Fruit fly (Drosophila melanogaster) whole organism, embryonic: Measurements from ENCODE around the gene ss.
A peak's percentile ranks its signal among the peaks of the same experiment; 100 is the strongest.

ENCODE experiments used
- ATbp ChIP-seq: fragments of 200-800 bp; sonication (Bioruptor generic); optimal IDR thresholded peaks from 2 replicates; lab custom pipeline; 2017; ENCODE audit warnings: missing biosample characterization, mild to moderate bottlenecking, missing genetic modification characterization, missing genetic modification reagents
- Bdp1 ChIP-seq: fragments of 200-800 bp; sonication (Bioruptor generic); optimal IDR thresholded peaks from 3 replicates; lab custom pipeline; 2016; ENCODE audit warnings: missing biosample characterization, missing genetic modification characterization
- Bgb ChIP-seq: fragments of 200-800 bp; sonication (Bioruptor generic); IDR thresholded peaks from 2 replicates; pipeline ENCODE4 v1.3.6; 2022; ENCODE audit warnings: missing biosample characterization, missing genetic modification characterization; ENCODE audit not compliant: partially characterized antibody
- C15 ChIP-seq: fragments of 200-800 bp; sonication (Bioruptor generic); IDR thresholded peaks from 3 replicates; pipeline ENCODE4 v1.3.6; 2022; ENCODE audit warnings: missing biosample characterization, missing genetic modification characterization
- CG10321 ChIP-seq: fragments of 200-800 bp; sonication (Bioruptor generic); IDR thresholded peaks from 2 replicates; pipeline ENCODE4 v1.3.6; 2022; ENCODE audit warnings: missing biosample characterization, missing genetic modification characterization
- CG10543 ChIP-seq: fragments of 200-800 bp; sonication (Bioruptor generic); optimal IDR thresholded peaks from 3 replicates; lab custom pipeline; 2017; ENCODE audit warnings: missing biosample characterization, mild to moderate bottlenecking, missing genetic modification characterization, moderate library complexity
- CG10654 ChIP-seq: fragments of 200-800 bp; sonication (Bioruptor generic); optimal IDR thresholded peaks from 2 replicates; lab custom pipeline; 2016; ENCODE audit warnings: missing biosample characterization, missing genetic modification characterization
- CG13296 ChIP-seq: fragments of 200-800 bp; sonication (Bioruptor generic); optimal IDR thresholded peaks from 3 replicates; lab custom pipeline; 2018; ENCODE audit warnings: missing biosample characterization, mild to moderate bottlenecking, missing genetic modification characterization
- CG1832 ChIP-seq: fragments of 200-800 bp; sonication (Bioruptor generic); optimal IDR thresholded peaks from 2 replicates; lab custom pipeline; 2017; ENCODE audit warnings: missing biosample characterization, mild to moderate bottlenecking, missing genetic modification characterization, inconsistent platforms
- CG2889 ChIP-seq: fragments of 200-800 bp; sonication (Bioruptor generic); IDR thresholded peaks from 3 replicates; pipeline ENCODE4 v1.3.6; 2022; ENCODE audit warnings: missing biosample characterization, missing genetic modification characterization
- CG3847 ChIP-seq: fragments of 200-800 bp; sonication (Bioruptor generic); IDR thresholded peaks from 2 replicates; pipeline ENCODE4 v1.3.6; 2022; ENCODE audit warnings: missing biosample characterization, missing genetic modification characterization
- CG42726 ChIP-seq: fragments of 200-800 bp; sonication (Bioruptor generic); IDR thresholded peaks from 2 replicates; pipeline ENCODE4 v1.3.6; 2022; ENCODE audit warnings: missing biosample characterization, missing genetic modification characterization; ENCODE audit not compliant: partially characterized antibody
- CG6765 ChIP-seq: fragments of 200-800 bp; sonication (Bioruptor generic); optimal IDR thresholded peaks from 3 replicates; lab custom pipeline; 2017; ENCODE audit warnings: missing biosample characterization, mild to moderate bottlenecking, missing genetic modification characterization
- CG9797 ChIP-seq: fragments of 200-800 bp; sonication (Bioruptor generic); optimal IDR thresholded peaks from 3 replicates; lab custom pipeline; 2018; ENCODE audit warnings: missing biosample characterization, mild to moderate bottlenecking, missing genetic modification characterization
- Dfd ChIP-seq, 2 experiments: fragments of >200 bp; optimal IDR thresholded peaks; 2 replicates each; lab custom pipeline; 2017; ENCODE audit warnings: missing biosample characterization in 2 of 2, missing genetic modification characterization in 2 of 2
- Ets65A ChIP-seq: fragments of 200-800 bp; sonication (Bioruptor generic); peaks from one replicate; lab custom pipeline; 2016; ENCODE audit warnings: missing biosample characterization, missing genetic modification characterization
- HmgZ ChIP-seq: fragments of 200-800 bp; sonication (Bioruptor generic); optimal IDR thresholded peaks from 2 replicates; lab custom pipeline; 2018; ENCODE audit warnings: missing biosample characterization, mild to moderate bottlenecking, missing genetic modification characterization
- Mrtf ChIP-seq: fragments of 200-800 bp; sonication (Bioruptor generic); IDR thresholded peaks from 3 replicates; pipeline ENCODE4 v1.3.6; 2022; ENCODE audit warnings: missing biosample characterization, missing genetic modification characterization
- Nf-YB ChIP-seq: fragments of 200-800 bp; sonication (Bioruptor generic); optimal IDR thresholded peaks from 3 replicates; lab custom pipeline; 2019; ENCODE audit warnings: missing biosample characterization, mild to moderate bottlenecking, missing genetic modification characterization, moderate library complexity
- Nf-YC ChIP-seq: fragments of 200-800 bp; optimal IDR thresholded peaks from 3 replicates; lab custom pipeline; 2019; ENCODE audit warnings: missing biosample characterization, mild to moderate bottlenecking, missing genetic modification characterization, moderate library complexity
- Opbp ChIP-seq: fragments of 200-800 bp; sonication (Bioruptor generic); IDR thresholded peaks from 3 replicates; pipeline ENCODE4 v1.3.6; 2022; ENCODE audit warnings: missing biosample characterization, missing genetic modification characterization; ENCODE audit not compliant: partially characterized antibody
- Optix ChIP-seq: fragments of 200-800 bp; sonication (Bioruptor generic); IDR thresholded peaks from 3 replicates; pipeline ENCODE4 v1.3.6; 2022; ENCODE audit warnings: missing biosample characterization, missing genetic modification characterization
- Sry-δ ChIP-seq: fragments of 200-800 bp; sonication (Bioruptor generic); optimal IDR thresholded peaks from 2 replicates; lab custom pipeline; 2016; ENCODE audit warnings: missing biosample characterization, missing genetic modification characterization
- ato ChIP-seq: fragments of 200-800 bp; sonication (Bioruptor generic); IDR thresholded peaks from 2 replicates; pipeline ENCODE4 v1.3.6; 2022; ENCODE audit warnings: missing biosample characterization, missing genetic modification characterization; ENCODE audit not compliant: partially characterized antibody
- bbx ChIP-seq: fragments of 200-800 bp; sonication (Bioruptor generic); IDR thresholded peaks from 2 replicates; pipeline ENCODE4 v1.3.6; 2022; ENCODE audit warnings: missing biosample characterization, missing genetic modification characterization; ENCODE audit not compliant: partially characterized antibody
- btn ChIP-seq: fragments of 200-800 bp; sonication (Bioruptor generic); optimal IDR thresholded peaks from 2 replicates; lab custom pipeline; 2016; ENCODE audit warnings: missing biosample characterization, missing genetic modification characterization
- cg ChIP-seq: fragments of 200-800 bp; sonication (Bioruptor generic); optimal IDR thresholded peaks from 3 replicates; lab custom pipeline; 2019; ENCODE audit warnings: missing biosample characterization, mild to moderate bottlenecking, missing genetic modification characterization, moderate library complexity
- chinmo ChIP-seq: fragments of 200-800 bp; sonication (Bioruptor generic); IDR thresholded peaks from 4 replicates; pipeline ENCODE4 v1.3.6; 2022; ENCODE audit warnings: missing biosample characterization, missing genetic modification characterization; ENCODE audit not compliant: partially characterized antibody
- en ChIP-seq: fragments of 200-800 bp; sonication (Bioruptor generic); optimal IDR thresholded peaks from 2 replicates; lab custom pipeline; 2016; ENCODE audit warnings: missing biosample characterization, missing genetic modification characterization
- fu2 ChIP-seq: fragments of 200-800 bp; sonication (Bioruptor generic); optimal IDR thresholded peaks from 2 replicates; lab custom pipeline; 2016; ENCODE audit warnings: missing biosample characterization, missing genetic modification characterization
- grau ChIP-seq: fragments of 200-800 bp; optimal IDR thresholded peaks from 3 replicates; lab custom pipeline; 2019; ENCODE audit warnings: missing biosample characterization, mild to moderate bottlenecking, missing genetic modification characterization, moderate library complexity
- gsb ChIP-seq: fragments of 200-800 bp; sonication (Bioruptor generic); IDR thresholded peaks from 2 replicates; pipeline ENCODE4 v1.3.6; 2022; ENCODE audit warnings: missing biosample characterization, missing genetic modification characterization
- knrl ChIP-seq: fragments of 200-800 bp; sonication (Bioruptor generic); IDR thresholded peaks from 3 replicates; pipeline ENCODE4 v1.3.6; 2022; ENCODE audit warnings: missing biosample characterization, missing genetic modification characterization; ENCODE audit not compliant: partially characterized antibody
- pb ChIP-seq: fragments of 200-800 bp; sonication (Bioruptor generic); optimal IDR thresholded peaks from 3 replicates; lab custom pipeline; 2016; ENCODE audit warnings: missing biosample characterization, missing genetic modification characterization
- pfk ChIP-seq: fragments of 200-800 bp; sonication (Bioruptor generic); optimal IDR thresholded peaks from 2 replicates; lab custom pipeline; 2018; ENCODE audit warnings: missing biosample characterization, mild to moderate bottlenecking, missing genetic modification characterization, moderate library complexity
- phol ChIP-seq: fragments of 200-800 bp; sonication (Bioruptor generic); optimal IDR thresholded peaks from 3 replicates; lab custom pipeline; 2018; ENCODE audit warnings: missing biosample characterization, mild to moderate bottlenecking, missing genetic modification characterization, moderate library complexity
- seq ChIP-seq: fragments of 200-800 bp; sonication (Bioruptor generic); IDR thresholded peaks from 2 replicates; pipeline ENCODE4 v1.3.6; 2022; ENCODE audit warnings: missing biosample characterization, missing genetic modification characterization
- tna ChIP-seq: fragments of 200-800 bp; sonication (Bioruptor generic); IDR thresholded peaks from 2 replicates; pipeline ENCODE4 v1.3.6; 2022; ENCODE audit warnings: missing biosample characterization, missing genetic modification characterization; ENCODE audit not compliant: partially characterized antibody
- ttk ChIP-seq: fragments of 200-800 bp; sonication (Bioruptor generic); IDR thresholded peaks from 2 replicates; pipeline ENCODE4 v2.1.2; 2022; ENCODE audit warnings: missing biosample characterization, missing genetic modification characterization
- z ChIP-seq: fragments of 200-800 bp; sonication (Bioruptor generic); IDR thresholded peaks from 3 replicates; pipeline ENCODE4 v1.3.6; 2022; ENCODE audit warnings: missing biosample characterization, missing genetic modification characterization

Gene ss

DNA sequence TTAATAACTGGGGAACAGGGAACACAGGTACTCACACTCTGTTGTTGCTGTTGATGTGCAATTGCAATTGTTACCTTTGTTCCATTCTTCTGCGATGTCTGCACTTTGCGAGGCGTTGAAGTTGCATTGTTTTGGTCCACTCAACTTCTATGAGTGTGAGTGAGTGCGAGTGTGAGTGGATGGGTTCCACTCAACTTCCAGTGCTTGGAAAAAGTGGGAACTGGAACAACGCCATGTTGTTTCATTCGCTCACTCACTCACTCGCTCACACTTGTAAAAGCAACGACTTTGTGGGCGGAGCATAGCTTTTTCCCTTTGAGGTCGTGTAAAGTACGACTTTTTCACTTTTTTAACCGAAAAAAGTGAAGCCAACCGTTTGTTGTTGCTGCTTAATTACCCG lies 10.2 kb upstream of the ss start:
- peak; percentile 93 for TF ChIP-seq Nf-YB (GFP tag; lab: Kevin White, UChicago)
- TF ChIP-seq cg (GFP tag; lab: Kevin White, UChicago), result peak; percentile 47
- TF ChIP-seq Sry-δ, result no peak
- TF ChIP-seq gsb (GFP tag; lab: Robert Waterston, UW), result no peak
- TF ChIP-seq pfk (GFP tag; lab: Kevin White, UChicago), result peak; percentile 93
- TF ChIP-seq z, result peak; percentile 99
- no peak for TF ChIP-seq tna (GFP tag; lab: Robert Waterston, UW)
- TF ChIP-seq knrl (GFP tag; lab: Robert Waterston, UW), result no peak
- peak; percentile 42 for TF ChIP-seq phol (tag; lab: Kevin White, UChicago)
- TF ChIP-seq ttk, result no peak
- TF ChIP-seq Nf-YC (tag; lab: Kevin White, UChicago), result peak; percentile 92
- 0 out of 2 replicates have a peak, but pooled peaks have one; percentile 21 for TF ChIP-seq Bgb (GFP tag; lab: Robert Waterston, UW)
- TF ChIP-seq chinmo (GFP tag; lab: Robert Waterston, UW), result 0 out of 4 replicates have a peak, but pooled peaks have one; percentile 38
- no peak for TF ChIP-seq HmgZ
- no peak for TF ChIP-seq CG2889 (GFP tag; lab: Robert Waterston, UW)
- TF ChIP-seq CG10321, result peak; percentile 79
- no peak for TF ChIP-seq Dfd (GFP tag; optimal IDR thresholded peaks at IDR 0.05; lab: Kevin White, UChicago)
- peak; percentile 51; the same call in 1 of the 3 replicates for TF ChIP-seq Opbp
- peak; percentile 46; the same call in 1 of the 2 replicates for TF ChIP-seq bbx (GFP tag; lab: Robert Waterston, UW)
- peak; percentile 43 for TF ChIP-seq CG1832 (GFP tag; lab: Kevin White, UChicago)
- no peak for TF ChIP-seq Bdp1 (GFP tag; lab: Kevin White, UChicago)

DNA sequence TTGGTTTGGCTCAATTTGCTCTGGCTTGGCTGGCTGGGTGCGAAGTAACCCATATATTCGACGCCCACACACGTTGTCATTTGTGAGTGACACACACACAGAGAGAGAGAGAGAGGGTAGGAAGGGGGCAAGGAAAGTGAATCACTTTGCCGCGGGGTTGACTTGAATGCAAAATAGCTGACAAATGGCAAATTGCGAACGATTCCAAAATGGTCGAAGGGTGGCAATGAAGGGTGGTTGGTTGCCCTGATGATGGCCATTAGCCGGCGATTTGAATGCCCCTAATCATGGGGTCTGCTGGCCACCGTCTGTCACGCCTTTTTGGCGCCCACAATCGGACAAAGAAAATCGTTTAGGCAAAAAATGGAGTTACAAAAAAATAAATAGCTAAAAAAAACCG lies 7.2 kb upstream of the ss start:
- TF ChIP-seq Optix (GFP tag; lab: Robert Waterston, UW) (no peak), en (GFP tag; lab: Kevin White, UChicago) (no peak), Nf-YB (GFP tag; lab: Kevin White, UChicago) (peak; percentile 89), CG10654 (GFP tag; lab: Kevin White, UChicago) (no peak), CG13296 (no peak), Mrtf (GFP tag; lab: Robert Waterston, UW) (no peak), btn (GFP tag; lab: Kevin White, UChicago) (no peak), ATbp (GFP tag; lab: Kevin White, UChicago) (no peak), CG10543 (GFP tag; lab: Kevin White, UChicago) (no peak), CG6765 (no peak), Nf-YC (tag; lab: Kevin White, UChicago) (peak; percentile 80), CG42726 (GFP tag; lab: Robert Waterston, UW) (no peak), seq (GFP tag; lab: Robert Waterston, UW) (peak; percentile 63; the same call in 1 of the 2 replicates), pb (GFP tag; lab: Kevin White, UChicago) (no peak), C15 (GFP tag; lab: Robert Waterston, UW) (no peak), Bdp1 (GFP tag; lab: Kevin White, UChicago) (no peak), grau (tag; lab: Kevin White, UChicago) (no peak), CG9797 (GFP tag; lab: Kevin White, UChicago) (no peak), Ets65A (GFP tag; lab: Kevin White, UChicago) (peak; percentile 32), ato (GFP tag; lab: Robert Waterston, UW) (no peak), CG3847 (GFP tag; lab: Robert Waterston, UW) (no peak), fu2 (GFP tag; lab: Kevin White, UChicago) (no peak)
